Worm (Caenorhabditis elegans): ENCODE results near the gene nlf-1.

Gene nlf-1

DNA sequence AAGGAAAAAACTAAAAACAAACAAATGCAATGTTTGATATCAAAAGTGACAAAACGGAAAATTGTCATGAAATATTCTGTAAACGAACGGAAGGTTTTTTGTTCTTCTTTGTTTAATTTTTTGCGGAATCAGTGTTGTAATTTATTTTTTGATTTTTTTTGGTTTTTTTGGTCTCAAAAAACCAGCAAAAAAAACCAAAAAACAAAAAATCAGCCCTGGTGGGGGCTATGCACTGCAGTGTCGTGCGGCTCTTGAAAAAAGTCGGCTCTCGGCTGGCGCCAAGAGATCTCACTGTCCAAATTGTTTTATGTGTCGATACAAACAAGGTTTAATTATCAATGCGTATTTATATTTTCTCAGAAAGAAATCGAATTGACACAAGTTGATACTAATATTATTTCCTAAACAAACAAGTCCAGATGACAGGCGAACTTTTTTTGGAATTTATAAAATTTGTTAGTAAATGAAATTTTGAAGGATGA lies 4.9 kb downstream of the nlf-1 start (continued):
- TF ChIP-seq T20F7.1 (GFP tag; optimal IDR thresholded peaks at IDR 0.05), result peak; percentile 10
- no peak for TF ChIP-seq lsy-2 (tag; optimal IDR thresholded peaks at IDR 0.05)
- TF ChIP-seq hlh-30 (tag; optimal IDR thresholded peaks at IDR 0.05; ENCODE audit: insufficient read depth), result no peak
- no peak for TF ChIP-seq dpl-1 (GFP tag; optimal IDR thresholded peaks at IDR 0.05)
- TF ChIP-seq cey-2 (tag; optimal IDR thresholded peaks at IDR 0.05; ENCODE audit: borderline replicate concordance, insufficient read depth), result no peak
- TF ChIP-seq dmd-8 (GFP tag; IDR thresholded peaks at IDR 0.05), result no peak
- no peak for TF ChIP-seq madf-5 (GFP tag; IDR thresholded peaks at IDR 0.05)
- TF ChIP-seq ceh-28 (tag; optimal IDR thresholded peaks at IDR 0.05), result no peak
- no peak for TF ChIP-seq skn-1 (tag; optimal IDR thresholded peaks at IDR 0.05)
- no peak for TF ChIP-seq pqm-1 (tag; optimal IDR thresholded peaks at IDR 0.05)
- no peak for TF ChIP-seq Y75B8A.6 (GFP tag; IDR thresholded peaks at IDR 0.05)
- no peak for TF ChIP-seq R02D3.7 (tag; optimal IDR thresholded peaks at IDR 0.05)
- peak; percentile 40; the same call in 1 of the 2 replicates for TF ChIP-seq nhr-42 (GFP tag; IDR thresholded peaks at IDR 0.05)
- TF ChIP-seq lin-29 (GFP tag; IDR thresholded peaks at IDR 0.05), result no peak
- no peak for TF ChIP-seq fkh-10 (GFP tag; optimal IDR thresholded peaks at IDR 0.05)
- TF ChIP-seq lin-13 (GFP tag; optimal IDR thresholded peaks at IDR 0.05), result no peak
- no peak for TF ChIP-seq zag-1 (tag; optimal IDR thresholded peaks at IDR 0.05)
- TF ChIP-seq ceh-32 (tag; optimal IDR thresholded peaks at IDR 0.05; ENCODE audit: poor library complexity), result no peak
- TF ChIP-seq nhr-25 (tag; optimal IDR thresholded peaks at IDR 0.05; ENCODE audit: borderline replicate concordance, insufficient read depth), result no peak
- TF ChIP-seq daf-12 (tag; optimal IDR thresholded peaks at IDR 0.05), result no peak
- TF ChIP-seq ztf-11 (tag; optimal IDR thresholded peaks at IDR 0.05), result no peak
- peak; percentile 52 for TF ChIP-seq nhr-77 (tag; optimal IDR thresholded peaks at IDR 0.05)

DNA sequence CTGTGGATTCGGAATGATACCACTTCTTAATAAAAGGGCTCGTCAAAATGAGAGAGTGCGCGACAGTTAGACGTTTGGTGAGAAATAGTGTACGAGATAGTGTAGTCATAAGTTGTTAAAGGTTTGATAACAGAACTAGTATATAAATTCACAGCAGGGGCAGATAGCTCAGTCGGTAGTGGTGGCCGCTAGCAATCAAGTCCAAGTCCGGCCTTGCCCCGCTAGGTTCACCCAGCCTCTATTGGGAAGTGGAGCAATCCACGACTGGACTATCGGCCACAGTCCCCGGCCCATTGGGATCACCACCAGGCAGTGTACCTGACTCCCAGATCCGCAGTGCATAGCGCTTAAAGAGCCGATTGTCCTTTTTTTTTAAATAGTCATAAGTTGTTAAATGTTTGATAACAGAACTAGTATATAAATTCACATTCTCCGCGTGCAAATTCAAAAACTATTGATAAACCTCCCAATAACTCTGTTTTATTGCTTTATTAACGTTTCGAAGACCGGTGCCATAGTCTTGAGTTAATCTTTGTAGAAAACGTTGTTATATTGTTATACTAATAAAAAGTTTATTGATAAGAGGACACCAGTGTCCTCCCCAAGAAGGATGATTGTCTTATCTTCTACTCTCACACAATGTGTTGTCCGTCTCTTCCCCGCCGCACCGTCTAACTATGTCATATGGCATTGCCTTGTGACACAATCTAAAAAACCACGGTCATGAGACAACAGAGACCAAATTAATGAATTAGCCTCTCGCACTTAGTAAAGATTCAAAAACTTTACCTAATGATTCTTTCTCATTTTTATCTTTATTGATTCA lies 6.5 kb downstream of the nlf-1 start:
- TF ChIP-seq F37D6.2 (tag; optimal IDR thresholded peaks at IDR 0.05) (no peak), lin-15B (tag; optimal IDR thresholded peaks at IDR 0.05) (no peak), php-3 (GFP tag; IDR thresholded peaks at IDR 0.05) (peak; percentile 89), ceh-62 (tag; optimal IDR thresholded peaks at IDR 0.05) (no peak), hlh-30 (tag; optimal IDR thresholded peaks at IDR 0.05; ENCODE audit: insufficient read depth) (peak; percentile 92), ceh-32 (tag; optimal IDR thresholded peaks at IDR 0.05; ENCODE audit: poor library complexity) (no peak), unc-130 (GFP tag; optimal IDR thresholded peaks at IDR 0.05) (no peak), nhr-11 (tag; optimal IDR thresholded peaks at IDR 0.05) (no peak), egl-43 (GFP tag; IDR thresholded peaks at IDR 0.05) (peak; percentile 68), nhr-10 (tag; optimal IDR thresholded peaks at IDR 0.05) (peak; percentile 78), daf-12 (tag; optimal IDR thresholded peaks at IDR 0.05) (no peak), spr-1 (tag; optimal IDR thresholded peaks at IDR 0.05) (peak; percentile 26), pqm-1 (tag; optimal IDR thresholded peaks at IDR 0.05) (peak; percentile 85), arid-1 (GFP tag; conservative IDR thresholded peaks at IDR 0.05) (peak; percentile 47; the same call in 1 of the 2 replicates), daf-16 (GFP tag; optimal IDR thresholded peaks at IDR 0.05) (peak in 1 of 2 experiments; percentile 1), daf-16 (tag; optimal IDR thresholded peaks at IDR 0.05) (peak; percentile 92), lsy-2 (tag; optimal IDR thresholded peaks at IDR 0.05) (peak in 1 of 2 experiments; percentile 28), mxl-3 (GFP tag; optimal IDR thresholded peaks at IDR 0.05) (peak; percentile 15), tag-97 (GFP tag; IDR thresholded peaks at IDR 0.05) (no peak), ama-1 (optimal IDR thresholded peaks at IDR 0.05) (peak; percentile 80), Y75B8A.6 (GFP tag; IDR thresholded peaks at IDR 0.05) (no peak), lin-13 (GFP tag; optimal IDR thresholded peaks at IDR 0.05) (peak; percentile 17), fos-1 (tag; optimal IDR thresholded peaks at IDR 0.05) (no peak), jun-1 (tag; optimal IDR thresholded peaks at IDR 0.05) (no peak), ceh-82 (tag; optimal IDR thresholded peaks at IDR 0.05) (no peak), dmd-6 (GFP tag; IDR thresholded peaks at IDR 0.05) (peak; percentile 85), egl-27 (tag; optimal IDR thresholded peaks at IDR 0.05) (no peak), snpc-4 (tag; optimal IDR thresholded peaks at IDR 0.05) (no peak), zag-1 (tag; optimal IDR thresholded peaks at IDR 0.05) (no peak), vab-7 (GFP tag; IDR thresholded peaks at IDR 0.05) (no peak), zip-2 (tag; optimal IDR thresholded peaks at IDR 0.05) (no peak), hmg-1.1 (GFP tag; IDR thresholded peaks at IDR 0.05) (peak; percentile 43; the same call in 1 of the 2 replicates), nhr-77 (tag; optimal IDR thresholded peaks at IDR 0.05) (peak; percentile 70), nhr-48 (tag; optimal IDR thresholded peaks at IDR 0.05) (peak; percentile 62), F49E8.2 (tag; optimal IDR thresholded peaks at IDR 0.05; ENCODE audit: borderline replicate concordance) (no peak)
